Worm (Caenorhabditis elegans) whole organism, L2 larva: ENCODE measurements around the gene F41E7.6.

Source experiments
- F13H6.1 ChIP-seq: sonication (generic microtip); optimal IDR thresholded peaks from 2 replicates; lab custom pipeline; 2016; ENCODE audit warnings: missing genetic modification characterization, missing compliant biosample characterization
- Y55F3AM.14 ChIP-seq: fragments of 200-800 bp; sonication (Bioruptor generic); optimal IDR thresholded peaks from 2 replicates; lab custom pipeline; 2018; ENCODE audit warnings: mild to moderate bottlenecking, missing genetic modification characterization, missing compliant biosample characterization
- ZK546.5 ChIP-seq: sonication (generic microtip); optimal IDR thresholded peaks from 2 replicates; lab custom pipeline; 2017; ENCODE audit warnings: missing biosample characterization, missing genetic modification characterization
- aly-2 ChIP-seq: fragments of 150-350 bp; optimal IDR thresholded peaks from 2 replicates; lab custom pipeline; 2014; ENCODE audit warnings: missing biosample characterization, missing genetic modification characterization
- ama-1 ChIP-seq: fragments of 150-350 bp; optimal IDR thresholded peaks from 2 replicates; lab custom pipeline; 2018; ENCODE audit warnings: inconsistent platforms
- blmp-1 ChIP-seq: sonication (generic microtip); optimal IDR thresholded peaks from 2 replicates; lab custom pipeline; 2017; ENCODE audit warnings: missing genetic modification characterization, mild to moderate bottlenecking, missing compliant biosample characterization, antibody characterized with exemption, moderate library complexity; ENCODE audit not compliant: insufficient read depth
- ceh-16 ChIP-seq: fragments of 150-350 bp; optimal IDR thresholded peaks from 2 replicates; lab custom pipeline; 2014; ENCODE audit warnings: missing biosample characterization, missing genetic modification characterization
- ceh-82 ChIP-seq: fragments of 150-350 bp; optimal IDR thresholded peaks from 2 replicates; lab custom pipeline; 2014; ENCODE audit warnings: missing biosample characterization, missing genetic modification characterization
- crh-2 ChIP-seq: sonication (generic microtip); optimal IDR thresholded peaks from 2 replicates; lab custom pipeline; 2017; ENCODE audit warnings: missing biosample characterization, missing genetic modification characterization
- dmd-4 ChIP-seq: sonication (generic microtip); optimal IDR thresholded peaks from 2 replicates; lab custom pipeline; 2017; ENCODE audit warnings: missing biosample characterization, missing genetic modification characterization
- egl-27 ChIP-seq: sonication (generic microtip); optimal IDR thresholded peaks from 3 replicates; lab custom pipeline; 2017; ENCODE audit warnings: missing biosample characterization, missing genetic modification reagents, missing genetic modification characterization
- elt-1 ChIP-seq: fragments of 150-350 bp; optimal IDR thresholded peaks from 2 replicates; lab custom pipeline; 2014; ENCODE audit warnings: missing biosample characterization, missing genetic modification characterization
- elt-3 ChIP-seq: sonication (generic microtip); optimal IDR thresholded peaks from 2 replicates; lab custom pipeline; 2017; ENCODE audit warnings: missing biosample characterization, missing genetic modification characterization
- fos-1 ChIP-seq: fragments of 150-350 bp; optimal IDR thresholded peaks from 2 replicates; lab custom pipeline; 2014; ENCODE audit warnings: missing biosample characterization, missing genetic modification characterization
- gmeb-1 ChIP-seq: fragments of 150-350 bp; optimal IDR thresholded peaks from 2 replicates; lab custom pipeline; 2014; ENCODE audit warnings: missing biosample characterization, missing genetic modification characterization
- lin-11 ChIP-seq: fragments of 150-350 bp; sonication (generic microtip); optimal IDR thresholded peaks from 2 replicates; lab custom pipeline; 2014; ENCODE audit warnings: missing biosample characterization, missing genetic modification characterization, inconsistent platforms, mixed read lengths
- lin-39 ChIP-seq: fragments of 150-350 bp; optimal IDR thresholded peaks from 2 replicates; lab custom pipeline; 2014; ENCODE audit warnings: missing biosample characterization, missing genetic modification reagents, missing genetic modification characterization
- mab-5 ChIP-seq: fragments of 150-350 bp; optimal IDR thresholded peaks from 2 replicates; lab custom pipeline; 2014; ENCODE audit warnings: missing biosample characterization, missing genetic modification characterization
- nhr-10 ChIP-seq: sonication (generic microtip); optimal IDR thresholded peaks from 2 replicates; lab custom pipeline; 2017; ENCODE audit warnings: missing biosample characterization, missing genetic modification characterization
- nhr-11 ChIP-seq: fragments of 150-350 bp; optimal IDR thresholded peaks from 2 replicates; lab custom pipeline; 2014; ENCODE audit warnings: missing biosample characterization, missing genetic modification characterization
- nhr-12 ChIP-seq: fragments of 150-350 bp; optimal IDR thresholded peaks from 2 replicates; lab custom pipeline; 2014; ENCODE audit warnings: missing biosample characterization, missing genetic modification characterization
- nhr-129 ChIP-seq: fragments of 150-350 bp; optimal IDR thresholded peaks from 2 replicates; lab custom pipeline; 2014; ENCODE audit warnings: missing biosample characterization, missing genetic modification characterization
- nhr-21 ChIP-seq: fragments of 150-350 bp; optimal IDR thresholded peaks from 2 replicates; lab custom pipeline; 2014; ENCODE audit warnings: missing biosample characterization, missing genetic modification characterization
- nhr-23 ChIP-seq: fragments of 150-350 bp; optimal IDR thresholded peaks from 2 replicates; lab custom pipeline; 2014; ENCODE audit warnings: missing biosample characterization, missing genetic modification reagents, missing genetic modification characterization
- nhr-25 ChIP-seq: fragments of 150-350 bp; sonication (generic microtip); optimal IDR thresholded peaks from 3 replicates; lab custom pipeline; 2014; ENCODE audit warnings: missing biosample characterization, missing genetic modification characterization
- nhr-6 ChIP-seq: fragments of 150-350 bp; optimal IDR thresholded peaks from 2 replicates; lab custom pipeline; 2014; ENCODE audit warnings: missing biosample characterization, missing genetic modification characterization
- peb-1 ChIP-seq: fragments of 150-350 bp; optimal IDR thresholded peaks from 2 replicates; lab custom pipeline; 2014; ENCODE audit warnings: missing biosample characterization, missing genetic modification characterization
- skn-1 ChIP-seq: sonication (generic microtip); optimal IDR thresholded peaks from 2 replicates; lab custom pipeline; 2017; ENCODE audit warnings: missing biosample characterization, missing genetic modification characterization
- sma-3 ChIP-seq: sonication (generic microtip); optimal IDR thresholded peaks from 2 replicates; lab custom pipeline; 2016; ENCODE audit warnings: missing genetic modification reagents, missing genetic modification characterization, missing compliant biosample characterization
- sma-9 ChIP-seq, 2 experiments: fragments of 150-350 bp in 1 of 2; sonication (generic microtip) in 1 of 2; optimal IDR thresholded peaks; 2 replicates each; lab custom pipeline; 2014 to 2016; ENCODE audit warnings: missing genetic modification characterization in 2 of 2, mild to moderate bottlenecking in 1 of 2, missing biosample characterization in 1 of 2, missing compliant biosample characterization in 1 of 2, missing genetic modification reagents in 1 of 2, moderate library complexity in 1 of 2
- unc-55 ChIP-seq: fragments of 150-350 bp; sonication (generic microtip); optimal IDR thresholded peaks from 3 replicates; lab custom pipeline; 2014; ENCODE audit warnings: missing biosample characterization, missing genetic modification reagents, missing genetic modification characterization
- unc-62 ChIP-seq: fragments of 150-350 bp; optimal IDR thresholded peaks from 2 replicates; lab custom pipeline; 2014; ENCODE audit warnings: missing biosample characterization, missing genetic modification reagents, missing genetic modification characterization
- zag-1 ChIP-seq: fragments of 150-350 bp; optimal IDR thresholded peaks from 2 replicates; lab custom pipeline; 2014; ENCODE audit warnings: missing biosample characterization, missing genetic modification characterization
- ztf-1 ChIP-seq: fragments of 200-800 bp; sonication (Bioruptor generic); conservative IDR thresholded peaks from 2 replicates; pipeline ENCODE4 v1.3.6; 2022; ENCODE audit warnings: missing genetic modification characterization, missing compliant biosample characterization
- ztf-4 ChIP-seq: fragments of 150-350 bp; optimal IDR thresholded peaks from 2 replicates; lab custom pipeline; 2014; ENCODE audit warnings: missing biosample characterization, missing genetic modification characterization

The F41E7.6 gene

DNA sequence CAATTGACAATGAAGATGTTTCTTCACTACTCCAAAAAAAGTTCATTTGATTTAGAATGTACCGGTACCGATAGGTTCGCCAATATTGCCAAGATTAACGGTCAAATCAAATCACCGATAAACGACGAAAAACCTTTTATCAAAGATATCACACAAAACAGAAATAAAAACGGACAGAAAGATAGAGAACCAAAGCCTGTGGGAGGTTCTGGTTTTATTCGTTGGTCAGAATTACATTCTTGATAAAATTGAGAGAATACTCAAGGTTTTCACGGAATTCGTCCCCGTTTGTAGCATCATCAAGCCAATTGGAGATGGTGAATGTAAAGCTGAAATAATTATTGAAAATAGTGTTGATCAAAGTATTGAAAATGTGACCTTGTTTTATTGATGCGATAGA is 3.3 kb downstream of the F41E7.6 start:
- TF ChIP-seq ztf-4 (tag; lab: Kevin White, UChicago) (no peak), nhr-21 (tag; lab: Kevin White, UChicago) (peak; percentile 14), nhr-129 (tag; lab: Kevin White, UChicago) (no peak), sma-9 (GFP tag; optimal IDR thresholded peaks at IDR 0.05; lab: Kevin White, UChicago) (peak; percentile 69), sma-9 (tag; optimal IDR thresholded peaks at IDR 0.05; lab: Kevin White, UChicago) (no peak)
- TF ChIP-seq, all 48 proteins: peak for 2

- TF ChIP-seq gmeb-1 (no peak), dmd-4 (no peak), sma-9 (GFP tag; optimal IDR thresholded peaks at IDR 0.05; lab: Kevin White, UChicago) (peak; percentile 18), sma-9 (tag; optimal IDR thresholded peaks at IDR 0.05; lab: Kevin White, UChicago) (no peak), nhr-10 (tag; lab: Kevin White, UChicago) (no peak), egl-27 (tag; lab: Kevin White, UChicago) (no peak), nhr-23 (no peak), ama-1 (lab: Kevin White, UChicago) (peak; percentile 8), crh-2 (tag; lab: Kevin White, UChicago) (peak; percentile 36), nhr-6 (tag; lab: Kevin White, UChicago) (no peak), sma-3 (peak; percentile 68), peb-1 (tag; lab: Kevin White, UChicago) (no peak), nhr-25 (tag; lab: Kevin White, UChicago) (peak; percentile 61), unc-55 (GFP tag; lab: Kevin White, UChicago) (no peak), nhr-129 (tag; lab: Kevin White, UChicago) (no peak)
These were observed 4.0 kb downstream of the F41E7.6 start, which contains the start of gene cnc-8 for ce11 chrX:10306289-10306688. Gene cnc-8 (plus strand): TSS chrX:10306595.

- TF ChIP-seq ceh-16 (tag; lab: Kevin White, UChicago) = peak; percentile 78
- TF ChIP-seq ceh-82 (tag; lab: Kevin White, UChicago) = no peak
- TF ChIP-seq mab-5 (tag; lab: Kevin White, UChicago) = no peak
- no peak for TF ChIP-seq unc-62
- TF ChIP-seq nhr-21 (tag; lab: Kevin White, UChicago) = peak; percentile 38
- no peak for TF ChIP-seq crh-2 (tag; lab: Kevin White, UChicago)
- peak; percentile 60 for TF ChIP-seq sma-9 (GFP tag; optimal IDR thresholded peaks at IDR 0.05; lab: Kevin White, UChicago)
- no peak for TF ChIP-seq sma-9 (tag; optimal IDR thresholded peaks at IDR 0.05; lab: Kevin White, UChicago)
- peak; percentile 83 for TF ChIP-seq nhr-25 (tag; lab: Kevin White, UChicago)
- no peak for TF ChIP-seq nhr-12 (tag; lab: Kevin White, UChicago)
- TF ChIP-seq ztf-1 = no peak
- no peak for TF ChIP-seq lin-11 (tag; lab: Kevin White, UChicago)
- TF ChIP-seq sma-3 = peak; percentile 56
- no peak for TF ChIP-seq aly-2
- TF ChIP-seq egl-27 (tag; lab: Kevin White, UChicago) = peak; percentile 60
- no peak for TF ChIP-seq skn-1 (tag; lab: Kevin White, UChicago)
- peak; percentile 57 for TF ChIP-seq elt-1
- peak; percentile 51 for TF ChIP-seq nhr-129 (tag; lab: Kevin White, UChicago)
- peak; percentile 78 for TF ChIP-seq blmp-1 (tag; lab: Kevin White, UChicago)
- peak; percentile 57 for TF ChIP-seq fos-1 (tag; lab: Kevin White, UChicago)
- TF ChIP-seq F13H6.1 (tag; lab: Kevin White, UChicago) = no peak
- peak; percentile 6 for TF ChIP-seq ama-1 (lab: Kevin White, UChicago)
- TF ChIP-seq, all 48 proteins: peak for 11
These were observed 6.1 kb downstream of the F41E7.6 start, which contains the start of gene fipr-21 for ce11 chrX:10304178-10304577. Gene fipr-21 (plus strand): TSS chrX:10304529.

- TF ChIP-seq ztf-1 = no peak
- TF ChIP-seq Y55F3AM.14 (GFP tag; lab: Kevin White, UChicago) = no peak
- TF ChIP-seq zag-1 (tag; lab: Kevin White, UChicago) = no peak
- TF ChIP-seq elt-3 = no peak
- TF ChIP-seq lin-39 (tag; lab: Kevin White, UChicago) = no peak
- no peak for TF ChIP-seq ZK546.5 (tag; lab: Kevin White, UChicago)
- TF ChIP-seq sma-9 (GFP tag; optimal IDR thresholded peaks at IDR 0.05; lab: Kevin White, UChicago) = peak; percentile 14
- TF ChIP-seq sma-9 (tag; optimal IDR thresholded peaks at IDR 0.05; lab: Kevin White, UChicago) = no peak
- TF ChIP-seq nhr-11 (tag; lab: Kevin White, UChicago) = no peak
These were observed 7.8 kb downstream of the F41E7.6 start, which contains the start of gene fip-5 for ce11 chrX:10302430-10302829. Gene fip-5 (plus strand): TSS chrX:10302741.
